Fruit fly (Drosophila melanogaster) whole organism, pupa: ENCODE measurements around the gene CG13003.

Source experiments
- CG17806 ChIP-seq: fragments of 200-800 bp; sonication (Bioruptor generic); optimal IDR thresholded peaks from 2 replicates; lab custom pipeline; 2018; ENCODE audit warnings: missing biosample characterization, mild to moderate bottlenecking, missing genetic modification characterization, moderate library complexity
- CG8159 ChIP-seq: fragments of 200-800 bp; sonication (Bioruptor generic); optimal IDR thresholded peaks from 3 replicates; lab custom pipeline; 2018; ENCODE audit warnings: missing biosample characterization, mild to moderate bottlenecking, missing genetic modification characterization, moderate library complexity
- Ets98B ChIP-seq: fragments of 200-800 bp; sonication (Bioruptor generic); IDR thresholded peaks from 2 replicates; pipeline ENCODE4 v1.3.6; 2022; ENCODE audit warnings: missing biosample characterization, missing genetic modification characterization
- Pif1A ChIP-seq: fragments of 200-800 bp; sonication (Bioruptor generic); optimal IDR thresholded peaks from 3 replicates; lab custom pipeline; 2016; ENCODE audit warnings: missing biosample characterization, missing genetic modification characterization

dm6 chrX:16923503-16923902, 47.2 kb upstream of the CG13003 start:
- no peak for TF ChIP-seq CG8159 (tag; lab: Kevin White, UChicago)
- no peak for TF ChIP-seq Ets98B (GFP tag; lab: Robert Waterston, UW)
- TF ChIP-seq Pif1A (GFP tag; lab: Kevin White, UChicago), result no peak
- no peak for TF ChIP-seq CG17806 (tag; lab: Kevin White, UChicago)
